Worm (Caenorhabditis elegans): ENCODE measurements around the gene F07B10.7.

ce11 chrV:11308915-11309314, 48.4 kb upstream of the F07B10.7 start:
- no peak for TF ChIP-seq nhr-232 (tag; optimal IDR thresholded peaks at IDR 0.05)
- TF ChIP-seq sox-2 (GFP tag; IDR thresholded peaks at IDR 0.05): no peak
- no peak for TF ChIP-seq fkh-10 (GFP tag; optimal IDR thresholded peaks at IDR 0.05)
- TF ChIP-seq lin-11 (tag; optimal IDR thresholded peaks at IDR 0.05): no peak
- no peak for TF ChIP-seq ama-1 (optimal IDR thresholded peaks at IDR 0.05)
- no peak for TF ChIP-seq K09A11.1 (tag; optimal IDR thresholded peaks at IDR 0.05; ENCODE audit: insufficient read depth)
- no peak for TF ChIP-seq ceh-22 (tag; optimal IDR thresholded peaks at IDR 0.05)
- no peak for TF ChIP-seq nhr-11 (tag; optimal IDR thresholded peaks at IDR 0.05)
- no peak for TF ChIP-seq elt-2 (tag; optimal IDR thresholded peaks at IDR 0.05)
- TF ChIP-seq npax-4 (tag; optimal IDR thresholded peaks at IDR 0.05): no peak

All from whole organism, late embryonic.